Worm (Caenorhabditis elegans): ENCODE results near the gene Y54G2A.72.

Gene Y54G2A.72

DNA sequence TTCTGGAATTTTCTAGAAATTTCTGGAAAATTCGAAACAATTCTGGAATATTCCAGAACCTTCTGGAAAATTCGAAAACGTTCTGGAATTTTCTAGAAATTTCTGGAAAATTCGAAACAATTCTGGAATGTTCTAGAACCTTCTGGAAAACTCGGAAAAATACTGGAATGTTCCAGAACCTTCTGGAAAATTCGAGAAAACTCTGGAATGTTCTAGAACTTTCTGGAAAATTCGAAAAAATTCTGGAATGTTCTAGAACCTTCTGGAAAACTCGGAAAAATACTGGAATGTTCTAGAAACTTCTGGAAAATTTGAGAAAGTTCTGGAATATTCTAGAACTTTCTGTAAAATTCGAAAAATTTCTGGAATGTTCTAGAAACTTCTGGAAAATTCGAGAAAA, 21.9 kb upstream of the Y54G2A.72 start (continued):
- peak; percentile 80 for TF ChIP-seq rcor-1 (GFP tag; IDR thresholded peaks at IDR 0.05)
- TF ChIP-seq egrh-3 (GFP tag; IDR thresholded peaks at IDR 0.05) = peak; percentile 67
- peak; percentile 30; the same call in 1 of the 2 replicates for TF ChIP-seq F33H1.4 (GFP tag; IDR thresholded peaks at IDR 0.05)
- peak; percentile 84 for TF ChIP-seq D2030.7 (GFP tag; IDR thresholded peaks at IDR 0.05)
- TF ChIP-seq lin-26 (GFP tag; IDR thresholded peaks at IDR 0.05) = peak; percentile 73
- peak; percentile 99 for TF ChIP-seq hsf-1 (GFP tag; IDR thresholded peaks at IDR 0.05)
- TF ChIP-seq ceh-40 (GFP tag; IDR thresholded peaks at IDR 0.05) = peak; percentile 86
- 0 out of 2 replicates have a peak, but pooled peaks have one; percentile 46 for TF ChIP-seq bed-1 (GFP tag; IDR thresholded peaks at IDR 0.05)
- TF ChIP-seq ceh-100 (GFP tag; IDR thresholded peaks at IDR 0.05) = peak; percentile 70

DNA sequence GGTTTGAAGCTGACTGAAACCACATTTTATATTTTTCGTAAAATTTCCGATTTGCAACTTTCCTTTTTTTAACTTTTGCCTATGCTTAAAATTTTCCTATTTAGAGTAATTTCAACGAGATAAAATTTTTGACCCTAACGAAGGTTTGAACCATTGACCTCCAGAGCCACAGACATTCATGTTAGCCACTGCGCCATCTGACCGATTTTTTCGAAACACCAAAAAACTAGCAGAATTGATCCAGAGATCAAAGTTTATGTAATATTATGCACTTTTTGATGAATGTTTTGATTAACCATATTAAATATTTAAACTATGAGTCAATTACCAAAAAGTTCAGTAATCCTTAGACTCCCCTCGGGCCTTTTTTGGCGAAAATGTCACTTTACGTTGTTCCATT, 19.9 kb upstream of the Y54G2A.72 start:
- TF ChIP-seq tbp1 (GFP tag; optimal IDR thresholded peaks at IDR 0.05) (peak; percentile 56), rpc-1 (optimal IDR thresholded peaks at IDR 0.05) (no peak), rpc-1 (tag; optimal IDR thresholded peaks at IDR 0.05) (peak; percentile 39), aptf-2 (GFP tag; conservative IDR thresholded peaks at IDR 0.05) (no peak), let-526 (GFP tag; IDR thresholded peaks at IDR 0.05) (no peak), F55B11.4 (tag; optimal IDR thresholded peaks at IDR 0.05; ENCODE audit: borderline replicate concordance, insufficient read depth) (no peak), rcor-1 (GFP tag; IDR thresholded peaks at IDR 0.05) (no peak)

DNA sequence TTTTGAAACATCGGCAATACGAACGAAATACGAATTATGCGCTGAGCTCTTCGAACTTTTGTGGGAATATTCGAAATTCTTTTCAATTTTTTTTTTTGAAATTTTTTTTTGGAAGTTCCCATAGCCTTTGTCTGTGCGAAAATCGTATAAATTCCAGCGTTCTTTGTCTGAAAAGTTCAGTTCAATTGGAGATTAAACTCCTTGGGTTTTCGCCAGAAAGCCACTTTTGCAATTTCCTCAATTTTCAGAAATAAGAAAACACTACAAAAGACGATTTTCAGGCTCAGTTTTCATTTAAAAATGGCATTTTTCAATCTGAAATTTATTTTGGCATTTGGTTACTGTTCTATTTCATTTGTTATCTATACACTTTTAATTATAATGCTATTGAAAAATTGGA, 18.8 kb upstream of the Y54G2A.72 start, which contains the start of gene Y54G2A.38:
Gene Y54G2A.38 (plus strand): TSS at position 301 of the 400 bp plus-strand sequence.
- TF ChIP-seq ceh-27 (GFP tag; optimal IDR thresholded peaks at IDR 0.05) = no peak
- TF ChIP-seq bed-2 (GFP tag; IDR thresholded peaks at IDR 0.05) = no peak
- no peak for TF ChIP-seq nhr-179 (tag; optimal IDR thresholded peaks at IDR 0.05)
- no peak for TF ChIP-seq Y53F4B.3 (GFP tag; IDR thresholded peaks at IDR 0.05)
- no peak for TF ChIP-seq D2030.7 (GFP tag; IDR thresholded peaks at IDR 0.05)
- no peak for TF ChIP-seq hlh-12 (tag; optimal IDR thresholded peaks at IDR 0.05)
- no peak for TF ChIP-seq ztf-26 (tag; optimal IDR thresholded peaks at IDR 0.05)
- no peak for TF ChIP-seq ama-1 (optimal IDR thresholded peaks at IDR 0.05)
- TF ChIP-seq ama-1 (GFP tag; optimal IDR thresholded peaks at IDR 0.05) = no peak
- no peak for TF ChIP-seq somi-1 (GFP tag; optimal IDR thresholded peaks at IDR 0.05)
- TF ChIP-seq gei-17 (GFP tag; optimal IDR thresholded peaks at IDR 0.05) = no peak
- no peak for TF ChIP-seq rec-8 (tag; optimal IDR thresholded peaks at IDR 0.05)

DNA sequence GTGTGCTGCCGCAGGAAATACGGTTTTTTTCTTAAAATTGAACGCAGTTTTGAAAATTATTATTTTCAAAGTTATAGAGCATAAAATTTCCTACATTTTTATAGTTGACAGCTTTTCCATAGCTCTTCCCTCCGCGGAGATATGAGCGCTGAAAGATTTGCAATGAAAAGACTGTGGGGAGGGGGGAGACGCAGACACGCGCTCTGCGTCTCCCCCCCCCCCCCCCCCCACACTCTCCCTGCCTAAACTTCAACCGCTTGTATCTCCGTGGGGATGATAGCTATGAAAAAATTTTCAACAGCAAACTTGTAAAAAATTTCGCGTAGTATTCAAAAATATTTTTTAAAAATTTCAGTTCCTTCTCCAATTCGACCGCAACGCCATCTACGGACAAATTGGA, 16.5 kb upstream of the Y54G2A.72 start:
- TF ChIP-seq hmg-1.2 (GFP tag; IDR thresholded peaks at IDR 0.05) = peak; percentile 89
- TF ChIP-seq mcd-1 (GFP tag; IDR thresholded peaks at IDR 0.05) = 0 out of 2 replicates have a peak, but pooled peaks have one; percentile 11
- TF ChIP-seq zfh-2 (GFP tag; conservative IDR thresholded peaks at IDR 0.05) = peak; percentile 67; the same call in 1 of the 2 replicates
- no peak for TF ChIP-seq ztf-6 (GFP tag; IDR thresholded peaks at IDR 0.05)
- TF ChIP-seq egrh-3 (GFP tag; IDR thresholded peaks at IDR 0.05) = peak; percentile 60; the same call in 1 of the 2 replicates

DNA sequence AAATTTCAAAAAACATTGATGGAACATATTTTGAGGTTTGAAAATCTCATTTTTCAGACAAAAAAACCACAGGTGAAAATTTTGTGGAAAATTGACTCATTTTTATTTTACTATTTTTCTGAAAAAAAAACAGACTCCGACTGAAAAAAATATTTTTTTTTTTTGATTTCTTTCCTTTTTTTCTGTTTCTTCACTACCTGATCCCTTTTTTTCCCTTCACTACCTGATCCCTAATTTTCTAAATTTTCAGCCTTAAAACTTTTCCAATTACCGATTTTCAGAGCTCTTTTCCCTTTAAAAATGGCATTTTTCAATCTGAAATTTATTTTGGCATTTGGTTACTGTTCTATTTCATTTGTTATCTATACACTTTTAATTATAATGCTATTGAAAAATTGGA, 15.6 kb upstream of the Y54G2A.72 start, which contains the start of gene Y54G2A.77:
Gene Y54G2A.77 (plus strand): TSS at position 301 of the 400 bp plus-strand sequence.
- TF ChIP-seq nhr-90 (tag; optimal IDR thresholded peaks at IDR 0.05) (no peak), dox-1 (GFP tag; IDR thresholded peaks at IDR 0.05) (no peak), hlh-26 (GFP tag; conservative IDR thresholded peaks at IDR 0.05) (no peak), ceh-40 (GFP tag; IDR thresholded peaks at IDR 0.05) (no peak), lin-40 (tag; optimal IDR thresholded peaks at IDR 0.05) (no peak), ztf-6 (GFP tag; IDR thresholded peaks at IDR 0.05) (no peak), ztf-22 (GFP tag; optimal IDR thresholded peaks at IDR 0.05) (no peak), zfh-2 (GFP tag; conservative IDR thresholded peaks at IDR 0.05) (no peak), attf-6 (GFP tag; IDR thresholded peaks at IDR 0.05) (no peak), C06A6.2 (GFP tag; conservative IDR thresholded peaks at IDR 0.05) (no peak), rec-8 (tag; optimal IDR thresholded peaks at IDR 0.05) (no peak), gei-17 (GFP tag; optimal IDR thresholded peaks at IDR 0.05) (no peak), cebp-1 (GFP tag; IDR thresholded peaks at IDR 0.05) (no peak), cebp-1 (tag; optimal IDR thresholded peaks at IDR 0.05) (no peak), mel-28 (tag; optimal IDR thresholded peaks at IDR 0.05; ENCODE audit: borderline replicate concordance) (no peak), sdz-38 (tag; optimal IDR thresholded peaks at IDR 0.05) (no peak)
